Worm (Caenorhabditis elegans) whole organism, young adult: Measurements from ENCODE around the gene lias-1.

Experiments
- B0336.3 ChIP-seq: fragments of 200-800 bp; sonication (Bioruptor generic); IDR thresholded peaks from 2 replicates; pipeline ENCODE4 v1.3.6; 2022; ENCODE audit warnings: missing genetic modification characterization, missing compliant biosample characterization
- D2030.7 ChIP-seq: fragments of 200-800 bp; sonication (Bioruptor generic); IDR thresholded peaks from 2 replicates; pipeline ENCODE4 v1.3.6; 2022; ENCODE audit warnings: missing genetic modification reagents, missing genetic modification characterization, missing compliant biosample characterization
- F23B12.7 ChIP-seq: sonication (generic microtip); optimal IDR thresholded peaks from 2 replicates; lab custom pipeline; 2017; ENCODE audit warnings: missing genetic modification characterization, mild to moderate bottlenecking, missing compliant biosample characterization, antibody characterized with exemption, moderate library complexity; ENCODE audit not compliant: insufficient read depth
- F33H1.4 ChIP-seq: fragments of 200-800 bp; sonication (Bioruptor generic); IDR thresholded peaks from 2 replicates; pipeline ENCODE4 v1.3.6; 2022; ENCODE audit warnings: missing genetic modification reagents, missing genetic modification characterization, missing compliant biosample characterization
- T26A5.8 ChIP-seq: sonication (generic microtip); optimal IDR thresholded peaks from 2 replicates; lab custom pipeline; 2016; ENCODE audit warnings: missing genetic modification characterization, missing compliant biosample characterization
- Y53G8AR.9 ChIP-seq: fragments of 200-800 bp; sonication (Bioruptor generic); conservative IDR thresholded peaks from 2 replicates; pipeline ENCODE4 v1.3.6; 2022; ENCODE audit warnings: missing genetic modification reagents, missing genetic modification characterization, missing compliant biosample characterization
- Y56A3A.18 ChIP-seq: fragments of 200-800 bp; sonication (Bioruptor generic); IDR thresholded peaks from 2 replicates; pipeline ENCODE4 v1.3.6; 2022; ENCODE audit warnings: missing genetic modification reagents, missing genetic modification characterization, missing compliant biosample characterization
- ama-1 ChIP-seq, 3 experiments: fragments of 150-350 bp in 1 of 3; sonication (generic microtip) in 2 of 3; optimal IDR thresholded peaks; 2 replicates each; lab custom pipeline; 2014 to 2018; ENCODE audit warnings: missing biosample characterization in 2 of 3, missing genetic modification characterization in 2 of 3, missing genetic modification reagents in 2 of 3
- aptf-2 ChIP-seq: fragments of 200-800 bp; sonication (Bioruptor generic); conservative IDR thresholded peaks from 2 replicates; pipeline ENCODE4 v1.3.6; 2022; ENCODE audit warnings: missing genetic modification reagents, missing genetic modification characterization, missing compliant biosample characterization
- attf-3 ChIP-seq: fragments of 200-800 bp; sonication (Bioruptor generic); conservative IDR thresholded peaks from 2 replicates; pipeline ENCODE4 v1.3.6; 2022; ENCODE audit warnings: missing genetic modification reagents, missing genetic modification characterization, missing compliant biosample characterization
- attf-5 ChIP-seq: fragments of 200-800 bp; sonication (Bioruptor generic); optimal IDR thresholded peaks from 2 replicates; lab custom pipeline; 2018; ENCODE audit warnings: mild to moderate bottlenecking, missing genetic modification characterization, missing compliant biosample characterization
- bed-1 ChIP-seq: fragments of 200-800 bp; sonication (Bioruptor generic); IDR thresholded peaks from 2 replicates; pipeline ENCODE4 v1.3.6; 2022; ENCODE audit warnings: missing genetic modification reagents, missing genetic modification characterization, missing compliant biosample characterization
- bed-2 ChIP-seq: fragments of 200-800 bp; sonication (Bioruptor generic); IDR thresholded peaks from 2 replicates; pipeline ENCODE4 v1.3.6; 2022; ENCODE audit warnings: missing genetic modification reagents, missing genetic modification characterization, missing compliant biosample characterization
- cebp-1 ChIP-seq, 2 experiments: fragments of 200-800 bp in 1 of 2; sonication (Bioruptor generic) in 1 of 2; sonication (generic microtip) in 1 of 2; IDR thresholded peaks in 1 of 2; optimal IDR thresholded peaks in 1 of 2; 2 replicates each; pipeline versions ENCODE4 v1.3.6 to Lab custom; 2017 to 2022; ENCODE audit warnings: missing compliant biosample characterization in 2 of 2, missing genetic modification characterization in 2 of 2, mild to moderate bottlenecking in 1 of 2, missing genetic modification reagents in 1 of 2, moderate library complexity in 1 of 2
- ceh-100 ChIP-seq: fragments of 200-800 bp; sonication (Bioruptor generic); IDR thresholded peaks from 2 replicates; pipeline ENCODE4 v1.3.6; 2022; ENCODE audit warnings: missing genetic modification reagents, missing genetic modification characterization, missing compliant biosample characterization
- ceh-27 ChIP-seq: fragments of 200-800 bp; sonication (Bioruptor generic); optimal IDR thresholded peaks from 2 replicates; lab custom pipeline; 2018; ENCODE audit warnings: mild to moderate bottlenecking, missing genetic modification characterization, moderate library complexity, missing compliant biosample characterization
- ceh-40 ChIP-seq: fragments of 200-800 bp; sonication (Bioruptor generic); IDR thresholded peaks from 2 replicates; pipeline ENCODE4 v1.3.6; 2022; ENCODE audit warnings: missing genetic modification characterization, missing compliant biosample characterization
- ceh-91 ChIP-seq: fragments of 200-800 bp; sonication (Bioruptor generic); IDR thresholded peaks from 2 replicates; pipeline ENCODE4 v1.3.6; 2022; ENCODE audit warnings: missing genetic modification reagents, missing genetic modification characterization, missing compliant biosample characterization
- chd-7 ChIP-seq: sonication (generic microtip); optimal IDR thresholded peaks from 2 replicates; lab custom pipeline; 2016; ENCODE audit warnings: mild to moderate bottlenecking, missing genetic modification characterization, moderate library complexity, missing compliant biosample characterization
- dox-1 ChIP-seq: fragments of 200-800 bp; sonication (Bioruptor generic); IDR thresholded peaks from 2 replicates; pipeline ENCODE4 v1.3.6; 2022; ENCODE audit warnings: missing genetic modification reagents, missing genetic modification characterization, missing compliant biosample characterization
- dpff-1 ChIP-seq: sonication (generic microtip); optimal IDR thresholded peaks from 2 replicates; lab custom pipeline; 2017; ENCODE audit warnings: mild to moderate bottlenecking, missing genetic modification characterization, missing compliant biosample characterization
- fkh-3 ChIP-seq: sonication (generic microtip); optimal IDR thresholded peaks from 2 replicates; lab custom pipeline; 2016; ENCODE audit warnings: mild to moderate bottlenecking, missing genetic modification characterization, missing compliant biosample characterization
- him-1 ChIP-seq: sonication (generic microtip); optimal IDR thresholded peaks from 2 replicates; lab custom pipeline; 2016; ENCODE audit warnings: missing genotype, missing genetic modification reagents, missing genetic modification characterization, missing compliant biosample characterization
- hlh-12 ChIP-seq: sonication (generic microtip); optimal IDR thresholded peaks from 2 replicates; lab custom pipeline; 2016; ENCODE audit warnings: missing genetic modification characterization, missing compliant biosample characterization
- hrde-1 ChIP-seq: sonication (generic microtip); optimal IDR thresholded peaks from 2 replicates; lab custom pipeline; 2016; ENCODE audit warnings: missing genetic modification characterization, mild to moderate bottlenecking, missing compliant biosample characterization, moderate library complexity, missing genotype, missing genetic modification reagents, borderline replicate concordance
- hsf-1 ChIP-seq: fragments of 200-800 bp; sonication (Bioruptor generic); IDR thresholded peaks from 2 replicates; pipeline ENCODE4 v1.3.6; 2022; ENCODE audit warnings: missing genetic modification reagents, missing genetic modification characterization, missing compliant biosample characterization
- let-526 ChIP-seq: fragments of 200-800 bp; sonication (Bioruptor generic); IDR thresholded peaks from 2 replicates; pipeline ENCODE4 v1.3.6; 2022; ENCODE audit warnings: missing genetic modification reagents, missing genetic modification characterization, missing compliant biosample characterization
- lin-35 ChIP-seq, 3 experiments: fragments of 150-350 bp in 2 of 3; sonication (generic microtip) in 1 of 3; optimal IDR thresholded peaks; 2 replicates each; lab custom pipeline; 2014 to 2018; ENCODE audit warnings: missing biosample characterization in 3 of 3, missing genetic modification characterization in 3 of 3, missing genetic modification reagents in 3 of 3
- lin-54 ChIP-seq: fragments of 200-800 bp; sonication (Bioruptor generic); optimal IDR thresholded peaks from 2 replicates; lab custom pipeline; 2018; ENCODE audit warnings: mild to moderate bottlenecking, missing genetic modification characterization, missing compliant biosample characterization
- lsl-1 ChIP-seq: fragments of 200-800 bp; sonication (Bioruptor generic); optimal IDR thresholded peaks from 2 replicates; lab custom pipeline; 2018; ENCODE audit warnings: mild to moderate bottlenecking, missing genetic modification characterization, moderate library complexity, missing compliant biosample characterization
- madf-6 ChIP-seq: fragments of 200-800 bp; sonication (Bioruptor generic); IDR thresholded peaks from 2 replicates; pipeline ENCODE4 v1.3.6; 2022; ENCODE audit warnings: missing genetic modification reagents, missing genetic modification characterization, missing compliant biosample characterization
- mcd-1 ChIP-seq: fragments of 200-800 bp; sonication (Bioruptor generic); IDR thresholded peaks from 2 replicates; pipeline ENCODE4 v1.3.6; 2022; ENCODE audit warnings: missing genetic modification reagents, missing genetic modification characterization, missing compliant biosample characterization
- nfya-2 ChIP-seq: fragments of 200-800 bp; sonication (Bioruptor generic); IDR thresholded peaks from 2 replicates; pipeline ENCODE4 v1.3.6; 2022; ENCODE audit warnings: missing genetic modification reagents, missing genetic modification characterization, missing compliant biosample characterization
- nfyb-1 ChIP-seq: fragments of 200-800 bp; sonication (Bioruptor generic); IDR thresholded peaks from 2 replicates; pipeline ENCODE4 v1.3.6; 2022; ENCODE audit warnings: missing genetic modification reagents, missing genetic modification characterization, missing compliant biosample characterization
- nhr-120 ChIP-seq: fragments of 200-800 bp; sonication (Bioruptor generic); IDR thresholded peaks from 2 replicates; pipeline ENCODE4 v1.3.6; 2022; ENCODE audit warnings: missing genetic modification characterization, missing compliant biosample characterization
- nhr-27 ChIP-seq: fragments of 200-800 bp; sonication (Bioruptor generic); optimal IDR thresholded peaks from 2 replicates; lab custom pipeline; 2018; ENCODE audit warnings: mild to moderate bottlenecking, missing genetic modification characterization, moderate library complexity, missing compliant biosample characterization
- snpc-1.3 ChIP-seq: sonication (generic microtip); optimal IDR thresholded peaks from 2 replicates; lab custom pipeline; 2017; ENCODE audit warnings: missing genetic modification characterization, mild to moderate bottlenecking, missing compliant biosample characterization, antibody characterized with exemption, moderate library complexity, missing genotype, missing genetic modification reagents; ENCODE audit not compliant: insufficient read depth
- tbp1 ChIP-seq: fragments of 200-800 bp; sonication (Bioruptor generic); optimal IDR thresholded peaks from 2 replicates; lab custom pipeline; 2018; ENCODE audit warnings: mild to moderate bottlenecking, missing genetic modification characterization, missing compliant biosample characterization
- tlf-1 ChIP-seq: fragments of 200-800 bp; sonication (Bioruptor generic); optimal IDR thresholded peaks from 2 replicates; lab custom pipeline; 2018; ENCODE audit warnings: mild to moderate bottlenecking, missing genetic modification characterization, missing compliant biosample characterization
- unc-130 ChIP-seq: sonication (generic microtip); optimal IDR thresholded peaks from 2 replicates; lab custom pipeline; 2016; ENCODE audit warnings: missing genetic modification reagents, missing genetic modification characterization, missing compliant biosample characterization
- ztf-18 ChIP-seq: sonication (generic microtip); optimal IDR thresholded peaks from 2 replicates; lab custom pipeline; 2016; ENCODE audit warnings: missing genotype, mild to moderate bottlenecking, missing genetic modification characterization, missing compliant biosample characterization
- ztf-22 ChIP-seq: fragments of 200-800 bp; sonication (Bioruptor generic); optimal IDR thresholded peaks from 2 replicates; lab custom pipeline; 2018; ENCODE audit warnings: mild to moderate bottlenecking, missing genetic modification characterization, moderate library complexity, missing compliant biosample characterization
- ztf-28 ChIP-seq: fragments of 200-800 bp; sonication (Bioruptor generic); IDR thresholded peaks from 2 replicates; pipeline ENCODE4 v1.3.6; 2022; ENCODE audit warnings: missing genetic modification reagents, missing genetic modification characterization, missing compliant biosample characterization
- ztf-6 ChIP-seq: fragments of 200-800 bp; sonication (Bioruptor generic); IDR thresholded peaks from 2 replicates; pipeline ENCODE4 v1.3.6; 2022; ENCODE audit warnings: missing genetic modification reagents, missing genetic modification characterization, missing compliant biosample characterization

Gene lias-1

ce11 chrIII:3502215-3502838 is 2.6 kb downstream of the lias-1 start, which contains the start of gene M01F1.8:
Gene M01F1.8, minus strand, starts transcription at chrIII:3502549.
- peak; percentile 22; the same call in 1 of the 2 replicates for TF ChIP-seq F33H1.4 (GFP tag; lab: Robert Waterston, UW)
- peak; percentile 52 for TF ChIP-seq him-1
- peak; percentile 20; the same call in 1 of the 2 replicates for TF ChIP-seq B0336.3 (GFP tag; lab: Robert Waterston, UW)
- 0 out of 2 replicates have a peak, but pooled peaks have one; percentile 16 for TF ChIP-seq Y53G8AR.9 (GFP tag; lab: Robert Waterston, UW)
- peak; percentile 28 for TF ChIP-seq lsl-1
- TF ChIP-seq unc-130: peak; percentile 61
- 0 out of 2 replicates have a peak, but pooled peaks have one; percentile 17 for TF ChIP-seq ceh-100 (GFP tag; lab: Robert Waterston, UW)
- peak in 1 of 3 experiments; percentile 40 for TF ChIP-seq lin-35 (GFP tag; optimal IDR thresholded peaks at IDR 0.05; lab: Kevin White, UChicago)
- no peak for TF ChIP-seq F23B12.7 (tag; lab: Kevin White, UChicago)
- peak; percentile 25 for TF ChIP-seq T26A5.8 (tag; lab: Kevin White, UChicago)
- no peak for TF ChIP-seq ceh-27 (GFP tag; lab: Kevin White, UChicago)
- TF ChIP-seq ztf-18 (tag; lab: Kevin White, UChicago): peak; percentile 19
- TF ChIP-seq nfyb-1 (GFP tag; lab: Robert Waterston, UW): no peak
- no peak for TF ChIP-seq ztf-28 (GFP tag; lab: Robert Waterston, UW)
- peak; percentile 62 for TF ChIP-seq lin-54
- 0 out of 2 replicates have a peak, but pooled peaks have one; percentile 26 for TF ChIP-seq Y56A3A.18
- TF ChIP-seq nhr-27 (tag; lab: Kevin White, UChicago): peak; percentile 66
- TF ChIP-seq hrde-1 (tag; lab: Kevin White, UChicago): peak; percentile 63
- TF ChIP-seq nfya-2 (GFP tag; lab: Robert Waterston, UW): 0 out of 2 replicates have a peak, but pooled peaks have one; percentile 54
- TF ChIP-seq dox-1 (GFP tag; lab: Robert Waterston, UW): no peak
- peak; percentile 48 for TF ChIP-seq madf-6 (GFP tag; lab: Robert Waterston, UW)
- no peak for TF ChIP-seq dpff-1
- TF ChIP-seq hsf-1 (GFP tag; lab: Robert Waterston, UW): 0 out of 2 replicates have a peak, but pooled peaks have one; percentile 56
- peak; percentile 27 for TF ChIP-seq tbp1 (GFP tag; lab: Kevin White, UChicago)
- peak; percentile 2 for TF ChIP-seq tlf-1
- TF ChIP-seq ama-1 (optimal IDR thresholded peaks at IDR 0.05; lab: Kevin White, UChicago): no peak
- TF ChIP-seq ama-1 (GFP tag; optimal IDR thresholded peaks at IDR 0.05; lab: Kevin White, UChicago): peak in 1 of 2 experiments; percentile 45
- peak; percentile 33 for TF ChIP-seq snpc-1.3 (tag; lab: Kevin White, UChicago)

ce11 chrIII:3499850-3500249 is 5.1 kb downstream of the lias-1 start:
- TF ChIP-seq let-526: peak; percentile 72; the same call in 1 of the 2 replicates
- TF ChIP-seq fkh-3 (tag; lab: Kevin White, UChicago): no peak
- TF ChIP-seq bed-2: 0 out of 2 replicates have a peak, but pooled peaks have one; percentile 35
- no peak for TF ChIP-seq ceh-91
- TF ChIP-seq ztf-22: no peak
- peak; percentile 11 for TF ChIP-seq lin-54
- TF ChIP-seq ztf-6: no peak
- peak; percentile 10 for TF ChIP-seq lsl-1
- no peak for TF ChIP-seq cebp-1 (GFP tag; IDR thresholded peaks at IDR 0.05; lab: Robert Waterston, UW)
- TF ChIP-seq cebp-1 (tag; optimal IDR thresholded peaks at IDR 0.05; lab: Kevin White, UChicago): peak; percentile 25
- TF ChIP-seq attf-5: peak; percentile 12
- TF ChIP-seq nhr-120 (GFP tag; lab: Robert Waterston, UW): no peak
- peak; percentile 57; the same call in 1 of the 2 replicates for TF ChIP-seq attf-3
- peak; percentile 39 for TF ChIP-seq ceh-27 (GFP tag; lab: Kevin White, UChicago)
- TF ChIP-seq aptf-2 (GFP tag; lab: Robert Waterston, UW): 0 out of 2 replicates have a peak, but pooled peaks have one; percentile 50
- TF ChIP-seq bed-1: no peak
- peak; percentile 18 for TF ChIP-seq chd-7 (tag; lab: Kevin White, UChicago)
- TF ChIP-seq tlf-1: no peak
- TF ChIP-seq hlh-12 (tag; lab: Kevin White, UChicago): no peak
- TF ChIP-seq ceh-40 (GFP tag; lab: Robert Waterston, UW): no peak
- no peak for TF ChIP-seq unc-130
- TF ChIP-seq D2030.7 (GFP tag; lab: Robert Waterston, UW): 0 out of 2 replicates have a peak, but pooled peaks have one; percentile 20
- TF ChIP-seq dox-1 (GFP tag; lab: Robert Waterston, UW): no peak; the same call in 1 of the 2 replicates
- peak; percentile 65 for TF ChIP-seq mcd-1 (GFP tag; lab: Robert Waterston, UW)
- TF ChIP-seq ztf-18 (tag; lab: Kevin White, UChicago): peak; percentile 18
